Worm (Caenorhabditis elegans): ENCODE measurements around the gene T05B4.9.

ce11 chrV:4116071-4116470, 2.2 kb downstream of the T05B4.9 start, which contains the start of gene T05B4.8:
- TF ChIP-seq him-1 (tag; optimal IDR thresholded peaks at IDR 0.05) (no peak), W03F9.2 (tag; optimal IDR thresholded peaks at IDR 0.05) (no peak)
